Worm (Caenorhabditis elegans): ENCODE results near the gene sre-50.

sre-50 gene

DNA sequence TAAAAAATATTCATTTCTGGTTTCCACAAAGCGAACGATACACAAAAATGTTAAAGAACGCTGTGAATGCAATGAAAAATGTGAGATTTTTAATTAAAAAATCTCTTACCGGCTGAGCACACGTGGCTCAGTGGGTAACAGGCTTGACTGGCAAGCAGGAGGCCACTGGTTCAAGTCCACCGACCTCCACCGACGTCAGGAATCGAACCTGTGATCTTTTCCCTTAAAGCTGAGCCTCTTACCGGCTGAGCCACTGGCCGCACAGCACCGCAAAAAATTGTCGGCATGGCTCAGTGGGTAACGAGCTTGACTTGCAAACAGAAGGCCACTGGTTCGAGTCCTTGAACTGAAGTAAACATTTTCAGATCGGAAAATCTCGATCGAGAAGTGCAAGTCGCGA, 41.5 kb downstream of the sre-50 start, which contains the start of gene C44C11.6 (continued):
- TF ChIP-seq nhr-120 (GFP tag; IDR thresholded peaks at IDR 0.05) (0 out of 2 replicates have a peak, but pooled peaks have one; percentile 24), K11D2.4 (GFP tag; IDR thresholded peaks at IDR 0.05) (peak; percentile 15; the same call in 1 of the 2 replicates), Y67H2A.10 (GFP tag; conservative IDR thresholded peaks at IDR 0.05) (no peak), F33H1.4 (GFP tag; IDR thresholded peaks at IDR 0.05) (0 out of 2 replicates have a peak, but pooled peaks have one; percentile 16)

DNA sequence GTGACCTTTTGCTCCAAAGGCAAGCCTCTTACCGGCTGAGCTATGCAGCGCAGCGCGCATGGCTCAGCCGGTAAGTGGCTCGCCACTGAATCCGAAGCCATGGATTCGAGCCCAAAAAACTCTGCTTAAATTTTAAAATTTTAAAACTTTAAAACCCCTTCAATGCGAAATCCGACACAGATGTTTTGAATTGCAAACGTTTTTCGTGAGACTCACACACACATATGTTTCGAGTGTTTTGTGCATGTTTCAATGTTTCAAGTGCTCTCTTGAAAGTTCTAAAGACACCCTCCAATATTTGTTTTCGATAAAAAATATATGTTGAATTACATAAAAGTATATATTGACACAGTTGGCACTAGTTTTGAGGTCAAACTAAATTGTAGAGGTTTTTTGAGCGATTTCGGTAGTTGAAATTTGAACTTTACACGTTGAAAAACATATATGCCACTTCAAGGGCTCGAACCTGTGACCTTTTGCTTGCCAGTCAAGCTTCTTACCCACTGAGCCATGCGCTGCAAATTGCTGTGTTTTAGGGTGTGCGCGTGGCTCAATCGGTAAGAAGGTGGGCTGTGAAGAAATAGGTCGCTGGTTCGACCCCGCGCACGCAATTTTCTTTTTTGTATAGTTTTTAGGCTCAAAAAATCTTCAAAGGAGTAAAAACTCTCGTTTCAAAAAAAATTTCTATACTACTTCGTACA, 43.1 kb downstream of the sre-50 start:
- no peak for TF ChIP-seq lin-40 (tag; optimal IDR thresholded peaks at IDR 0.05)
- TF ChIP-seq rcor-1 (GFP tag; IDR thresholded peaks at IDR 0.05): no peak
- TF ChIP-seq snpc-3.4 (tag; optimal IDR thresholded peaks at IDR 0.05): no peak
- no peak for TF ChIP-seq him-1 (tag; optimal IDR thresholded peaks at IDR 0.05)
- no peak for TF ChIP-seq madf-3 (GFP tag; IDR thresholded peaks at IDR 0.05)
- TF ChIP-seq T26A5.8 (tag; optimal IDR thresholded peaks at IDR 0.05): no peak

DNA sequence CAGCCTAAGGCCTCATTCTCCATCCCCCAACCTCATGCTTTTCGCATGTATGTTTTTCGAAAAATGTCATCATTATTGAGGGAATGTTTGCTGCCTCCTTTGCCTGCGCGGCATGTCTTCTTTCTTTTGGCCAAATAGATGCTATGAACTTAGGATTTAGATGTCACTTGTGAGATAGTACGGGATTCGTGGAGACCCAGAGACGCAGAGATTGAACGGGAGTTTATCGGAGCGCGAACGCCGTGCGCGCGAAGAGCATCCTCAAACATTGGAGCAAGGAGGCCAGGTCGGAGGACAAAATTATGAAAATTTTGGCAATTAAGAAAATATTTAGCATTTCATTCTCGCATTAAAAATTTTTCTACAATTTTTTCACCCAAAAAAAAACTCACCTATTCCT, 45.6 kb downstream of the sre-50 start:
- TF ChIP-seq egl-44 (GFP tag; IDR thresholded peaks at IDR 0.05): no peak
- no peak for TF ChIP-seq ztf-3 (GFP tag; optimal IDR thresholded peaks at IDR 0.05)
- TF ChIP-seq hmg-1.2 (GFP tag; IDR thresholded peaks at IDR 0.05): peak; percentile 72
- no peak for TF ChIP-seq unc-62 (GFP tag; optimal IDR thresholded peaks at IDR 0.05)

DNA sequence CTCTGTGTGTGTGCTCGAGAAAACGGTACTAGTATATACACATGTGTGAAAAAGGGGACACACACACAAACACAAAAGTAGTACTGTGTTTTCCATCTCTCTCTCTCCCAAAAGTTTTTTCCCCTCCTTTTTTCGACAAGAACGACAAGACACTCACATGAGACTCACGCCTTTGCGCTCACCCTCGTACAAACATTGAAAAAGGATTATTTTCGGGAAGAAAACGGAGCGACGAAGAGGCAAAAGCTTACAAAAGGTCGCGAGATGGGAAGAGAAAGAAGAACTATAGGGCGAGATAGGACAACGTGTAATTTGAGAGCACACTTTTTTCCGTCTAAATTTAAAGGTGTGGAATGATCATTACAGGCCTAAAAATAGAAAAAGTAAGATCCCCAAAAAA, 46.5 kb downstream of the sre-50 start:
- TF ChIP-seq egl-44 (GFP tag; IDR thresholded peaks at IDR 0.05) (no peak), cebp-1 (GFP tag; IDR thresholded peaks at IDR 0.05) (no peak), cebp-1 (tag; optimal IDR thresholded peaks at IDR 0.05) (peak; percentile 4), nhr-80 (tag; optimal IDR thresholded peaks at IDR 0.05) (peak; percentile 45)

ce11 chrII:12350737-12351275, 47.5 kb downstream of the sre-50 start:
- no peak for TF ChIP-seq lsl-1 (GFP tag; optimal IDR thresholded peaks at IDR 0.05)
- TF ChIP-seq hmg-1.2 (GFP tag; IDR thresholded peaks at IDR 0.05): no peak
- no peak for TF ChIP-seq mes-4 (tag; optimal IDR thresholded peaks at IDR 0.05)
- no peak for TF ChIP-seq madf-3 (GFP tag; IDR thresholded peaks at IDR 0.05)
- TF ChIP-seq rec-8 (tag; optimal IDR thresholded peaks at IDR 0.05): no peak
- no peak for TF ChIP-seq mxl-1 (tag; optimal IDR thresholded peaks at IDR 0.05)
- no peak for TF ChIP-seq efl-1 (GFP tag; optimal IDR thresholded peaks at IDR 0.05)
- no peak for TF ChIP-seq chd-7 (tag; optimal IDR thresholded peaks at IDR 0.05)
- TF ChIP-seq sea-2 (GFP tag; IDR thresholded peaks at IDR 0.05): no peak
- TF ChIP-seq rpc-1 (optimal IDR thresholded peaks at IDR 0.05): no peak
- TF ChIP-seq rpc-1 (tag; optimal IDR thresholded peaks at IDR 0.05): no peak
- TF ChIP-seq attf-6 (GFP tag; IDR thresholded peaks at IDR 0.05): no peak
- no peak for TF ChIP-seq egrh-3 (GFP tag; IDR thresholded peaks at IDR 0.05)
- TF ChIP-seq nfyb-1 (GFP tag; IDR thresholded peaks at IDR 0.05): no peak

- TF ChIP-seq K11D2.4 (GFP tag; IDR thresholded peaks at IDR 0.05) (peak; percentile 74), let-607 (tag; optimal IDR thresholded peaks at IDR 0.05) (peak in 1 of 2 experiments; percentile 39), cebp-1 (GFP tag; IDR thresholded peaks at IDR 0.05) (no peak), cebp-1 (tag; optimal IDR thresholded peaks at IDR 0.05) (peak; percentile 27), lin-40 (tag; optimal IDR thresholded peaks at IDR 0.05) (peak; percentile 27), ztf-26 (tag; optimal IDR thresholded peaks at IDR 0.05) (no peak), dox-1 (GFP tag; IDR thresholded peaks at IDR 0.05) (0 out of 2 replicates have a peak, but pooled peaks have one; percentile 33), ztf-25 (GFP tag; IDR thresholded peaks at IDR 0.05) (no peak), attf-5 (GFP tag; optimal IDR thresholded peaks at IDR 0.05) (peak; percentile 38), zfh-2 (GFP tag; conservative IDR thresholded peaks at IDR 0.05) (peak; percentile 70), hmg-1.2 (GFP tag; IDR thresholded peaks at IDR 0.05) (peak; percentile 24; the same call in 1 of the 2 replicates), nhr-80 (tag; optimal IDR thresholded peaks at IDR 0.05) (peak; percentile 64), F37B4.10 (GFP tag; IDR thresholded peaks at IDR 0.05) (no peak)
Measured at ce11 chrII:12352115-12352514, 48.8 kb downstream of the sre-50 start, which contains the start of gene ras-1. TSS of gene ras-1 (minus strand) at chrII:12352243.

All from whole organism, young adult.